Fruit fly (Drosophila melanogaster) whole organism, embryonic: ENCODE results near the gene Gr98c.

ENCODE experiments used
- Asciz ChIP-seq: fragments of 200-800 bp; sonication (Bioruptor generic); optimal IDR thresholded peaks from 2 replicates; lab custom pipeline; 2017; ENCODE audit warnings: missing biosample characterization, mild to moderate bottlenecking, missing genetic modification characterization, missing genetic modification reagents
- CG11085 ChIP-seq: fragments of 200-800 bp; sonication (Bioruptor generic); IDR thresholded peaks from 2 replicates; pipeline ENCODE4 v1.3.6; 2022; ENCODE audit warnings: missing biosample characterization, missing genetic modification characterization
- CG13424 ChIP-seq: fragments of 200-800 bp; sonication (Bioruptor generic); optimal IDR thresholded peaks from 2 replicates; lab custom pipeline; 2019; ENCODE audit warnings: missing biosample characterization, mild to moderate bottlenecking, missing genetic modification characterization, moderate library complexity
- CG13775 ChIP-seq: fragments of 200-800 bp; sonication (Bioruptor generic); optimal IDR thresholded peaks from 3 replicates; lab custom pipeline; 2017; ENCODE audit warnings: missing biosample characterization, mild to moderate bottlenecking, missing genetic modification characterization
- CG14441 ChIP-seq: fragments of 200-800 bp; sonication (Bioruptor generic); IDR thresholded peaks from 2 replicates; pipeline ENCODE4 v1.3.6; 2022; ENCODE audit warnings: missing biosample characterization, missing genetic modification characterization
- CG15011 ChIP-seq: fragments of 200-800 bp; sonication (Bioruptor generic); optimal IDR thresholded peaks from 3 replicates; lab custom pipeline; 2018; ENCODE audit warnings: missing biosample characterization, mild to moderate bottlenecking, missing genetic modification characterization
- CG17186 ChIP-seq: fragments of 200-800 bp; sonication (Bioruptor generic); optimal IDR thresholded peaks from 3 replicates; lab custom pipeline; 2017; ENCODE audit warnings: missing biosample characterization, missing genetic modification reagents, missing genetic modification characterization
- CG17829 ChIP-seq: fragments of 200-800 bp; optimal IDR thresholded peaks from 2 replicates; lab custom pipeline; 2019; ENCODE audit warnings: missing biosample characterization, mild to moderate bottlenecking, missing genetic modification characterization, moderate library complexity
- CG2678 ChIP-seq: fragments of 200-800 bp; sonication (Bioruptor generic); optimal IDR thresholded peaks from 3 replicates; lab custom pipeline; 2019; ENCODE audit warnings: missing biosample characterization, mild to moderate bottlenecking, missing genetic modification characterization, moderate library complexity
- CG3163 ChIP-seq: fragments of 200-800 bp; sonication (Bioruptor generic); optimal IDR thresholded peaks from 3 replicates; lab custom pipeline; 2016; ENCODE audit warnings: missing biosample characterization, missing genetic modification characterization
- CG34224 ChIP-seq: fragments of 200-800 bp; sonication (Bioruptor generic); IDR thresholded peaks from 3 replicates; pipeline ENCODE4 v1.3.6; 2022; ENCODE audit warnings: missing biosample characterization, missing genetic modification characterization; ENCODE audit not compliant: partially characterized antibody
- CG34376 ChIP-seq: fragments of 200-800 bp; sonication (Bioruptor generic); optimal IDR thresholded peaks from 2 replicates; lab custom pipeline; 2018; ENCODE audit warnings: missing biosample characterization, mild to moderate bottlenecking, missing genetic modification characterization
- CG34422 ChIP-seq: fragments of 200-800 bp; sonication (Bioruptor generic); IDR thresholded peaks from 3 replicates; pipeline ENCODE4 v1.3.6; 2022; ENCODE audit warnings: missing biosample characterization, missing genetic modification characterization
- CG4328 ChIP-seq: fragments of 200-800 bp; sonication (Bioruptor generic); optimal IDR thresholded peaks from 3 replicates; lab custom pipeline; 2017; ENCODE audit warnings: missing biosample characterization, missing genetic modification reagents, missing genetic modification characterization
- CG4854 ChIP-seq: fragments of 200-800 bp; sonication (Bioruptor generic); optimal IDR thresholded peaks from 2 replicates; lab custom pipeline; 2016; ENCODE audit warnings: missing biosample characterization, missing genetic modification characterization, inconsistent platforms
- CG6175 ChIP-seq: fragments of 200-800 bp; sonication (Bioruptor generic); IDR thresholded peaks from 3 replicates; pipeline ENCODE4 v1.3.6; 2022; ENCODE audit warnings: missing biosample characterization, missing genetic modification characterization
- CG6765 ChIP-seq: fragments of 200-800 bp; sonication (Bioruptor generic); optimal IDR thresholded peaks from 3 replicates; lab custom pipeline; 2017; ENCODE audit warnings: missing biosample characterization, mild to moderate bottlenecking, missing genetic modification characterization
- CG6813 ChIP-seq: fragments of 200-800 bp; sonication (Bioruptor generic); optimal IDR thresholded peaks from 2 replicates; lab custom pipeline; 2017; ENCODE audit warnings: missing biosample characterization, missing genetic modification characterization, mild to moderate bottlenecking, moderate library complexity, missing genetic modification reagents
- CG7357 ChIP-seq: fragments of 200-800 bp; sonication (Bioruptor generic); IDR thresholded peaks from 3 replicates; pipeline ENCODE4 v1.3.6; 2022; ENCODE audit warnings: missing biosample characterization, missing genetic modification characterization
- CG8290 ChIP-seq, 3 experiments: fragments of 200-800 bp; sonication (Bioruptor generic); optimal IDR thresholded peaks; 2 replicates each; lab custom pipeline; 2016 to 2019; ENCODE audit warnings: missing biosample characterization in 3 of 3, missing genetic modification characterization in 3 of 3, mild to moderate bottlenecking in 2 of 3, moderate library complexity in 1 of 3
- Deaf1 ChIP-seq: fragments of 200-800 bp; optimal IDR thresholded peaks from 3 replicates; lab custom pipeline; 2019; ENCODE audit warnings: missing biosample characterization, mild to moderate bottlenecking, missing genetic modification characterization, moderate library complexity
- Dip3 ChIP-seq: fragments of 200-800 bp; sonication (Bioruptor generic); optimal IDR thresholded peaks from 3 replicates; lab custom pipeline; 2016; ENCODE audit warnings: missing biosample characterization, missing genetic modification characterization
- Doc3 ChIP-seq: fragments of 200-800 bp; sonication (Bioruptor generic); IDR thresholded peaks from 3 replicates; pipeline ENCODE4 v1.3.6; 2022; ENCODE audit warnings: missing biosample characterization, missing genetic modification characterization; ENCODE audit not compliant: partially characterized antibody
- Dp ChIP-seq: fragments of 200-800 bp; sonication (Bioruptor generic); optimal IDR thresholded peaks from 2 replicates; lab custom pipeline; 2018; ENCODE audit warnings: missing biosample characterization, mild to moderate bottlenecking, missing genetic modification characterization, moderate library complexity
- E2f2 ChIP-seq: fragments of 200-800 bp; sonication (Bioruptor generic); IDR thresholded peaks from 2 replicates; pipeline ENCODE4 v1.3.6; 2022; ENCODE audit warnings: missing biosample characterization, missing genetic modification characterization
- H15 ChIP-seq: fragments of 200-800 bp; sonication (Bioruptor generic); IDR thresholded peaks from 3 replicates; pipeline ENCODE4 v1.3.6; 2022; ENCODE audit warnings: missing biosample characterization, missing genetic modification characterization
- Hand ChIP-seq: fragments of 200-800 bp; sonication (Bioruptor generic); optimal IDR thresholded peaks from 2 replicates; lab custom pipeline; 2017; ENCODE audit warnings: mild to moderate bottlenecking, missing biosample characterization, missing genetic modification reagents, missing genetic modification characterization
- HmgD ChIP-seq: fragments of 200-800 bp; sonication (Bioruptor generic); optimal IDR thresholded peaks from 3 replicates; lab custom pipeline; 2016; ENCODE audit warnings: missing biosample characterization, missing genetic modification characterization
- Hmx ChIP-seq: fragments of 200-800 bp; sonication (Bioruptor generic); optimal IDR thresholded peaks from 2 replicates; lab custom pipeline; 2016; ENCODE audit warnings: missing biosample characterization, missing genetic modification characterization
- Hr51 ChIP-seq, 2 experiments: fragments of 200-800 bp; sonication (Bioruptor generic); optimal IDR thresholded peaks; 2 replicates in 1 of 2; 3 replicates in 1 of 2; lab custom pipeline; 2016 to 2018; ENCODE audit warnings: missing biosample characterization in 2 of 2, missing genetic modification characterization in 2 of 2, mild to moderate bottlenecking in 1 of 2, moderate library complexity in 1 of 2
- Mes4 ChIP-seq: fragments of 200-800 bp; sonication (Bioruptor generic); optimal IDR thresholded peaks from 2 replicates; lab custom pipeline; 2016; ENCODE audit warnings: missing biosample characterization, missing genetic modification characterization
- Myb ChIP-seq: fragments of 200-800 bp; sonication (Bioruptor generic); optimal IDR thresholded peaks from 2 replicates; lab custom pipeline; 2016; ENCODE audit warnings: missing biosample characterization, missing genetic modification characterization
- Scr ChIP-seq: fragments of 200-800 bp; sonication (Bioruptor generic); IDR thresholded peaks from 2 replicates; pipeline ENCODE4 v1.3.6; 2022; ENCODE audit warnings: missing biosample characterization, missing genetic modification characterization; ENCODE audit not compliant: partially characterized antibody
- Side ChIP-seq: fragments of 200-800 bp; sonication (Bioruptor generic); optimal IDR thresholded peaks from 2 replicates; lab custom pipeline; 2016; ENCODE audit warnings: missing biosample characterization, missing genetic modification characterization
- ab ChIP-seq: fragments of 200-800 bp; sonication (Bioruptor generic); optimal IDR thresholded peaks from 2 replicates; lab custom pipeline; 2016; ENCODE audit warnings: missing biosample characterization, missing genetic modification characterization
- aop ChIP-seq: fragments of 200-800 bp; sonication (Bioruptor generic); IDR thresholded peaks from 2 replicates; pipeline ENCODE4 v1.3.6; 2022; ENCODE audit warnings: missing biosample characterization, missing genetic modification characterization
- ase ChIP-seq: fragments of 200-800 bp; sonication (Bioruptor generic); IDR thresholded peaks from 3 replicates; pipeline ENCODE4 v1.3.6; 2022; ENCODE audit warnings: missing biosample characterization, missing genetic modification characterization
- dati ChIP-seq: fragments of 200-800 bp; sonication (Bioruptor generic); IDR thresholded peaks from 2 replicates; pipeline ENCODE4 v1.3.6; 2022; ENCODE audit warnings: missing biosample characterization, missing genetic modification characterization
- dpn ChIP-seq, 2 experiments: fragments of 200-800 bp; sonication (Bioruptor generic); optimal IDR thresholded peaks; 3 replicates each; lab custom pipeline; 2016; ENCODE audit warnings: missing biosample characterization in 2 of 2, missing genetic modification characterization in 2 of 2
- gem ChIP-seq: fragments of 200-800 bp; sonication (Bioruptor generic); optimal IDR thresholded peaks from 2 replicates; lab custom pipeline; 2019; ENCODE audit warnings: missing biosample characterization, mild to moderate bottlenecking, missing genetic modification characterization, moderate library complexity
- gt ChIP-seq: fragments of 200-800 bp; sonication (Bioruptor generic); IDR thresholded peaks from 2 replicates; pipeline ENCODE4 v1.3.6; 2022; ENCODE audit warnings: missing biosample characterization, missing genetic modification characterization
- ham ChIP-seq: fragments of 200-800 bp; sonication (Bioruptor generic); IDR thresholded peaks from 2 replicates; pipeline ENCODE4 v1.3.6; 2022; ENCODE audit warnings: missing biosample characterization, missing genetic modification characterization
- hbn ChIP-seq: fragments of 200-800 bp; sonication (Bioruptor generic); IDR thresholded peaks from 2 replicates; pipeline ENCODE4 v1.3.6; 2022; ENCODE audit warnings: missing biosample characterization, missing genetic modification characterization; ENCODE audit not compliant: partially characterized antibody
- jigr1 ChIP-seq: fragments of 200-800 bp; sonication (Bioruptor generic); IDR thresholded peaks from 3 replicates; pipeline ENCODE4 v1.3.6; 2022; ENCODE audit warnings: missing biosample characterization, missing genetic modification characterization
- jumu ChIP-seq: fragments of 200-800 bp; sonication (Bioruptor generic); optimal IDR thresholded peaks from 3 replicates; lab custom pipeline; 2016; ENCODE audit warnings: missing biosample characterization, missing genetic modification characterization
- pb ChIP-seq: fragments of 200-800 bp; sonication (Bioruptor generic); optimal IDR thresholded peaks from 3 replicates; lab custom pipeline; 2016; ENCODE audit warnings: missing biosample characterization, missing genetic modification characterization
- pzg ChIP-seq: fragments of 200-800 bp; sonication (Bioruptor generic); optimal IDR thresholded peaks from 3 replicates; lab custom pipeline; 2018; ENCODE audit warnings: missing biosample characterization, mild to moderate bottlenecking, missing genetic modification characterization, moderate library complexity
- sisA ChIP-seq: fragments of 200-800 bp; sonication (Bioruptor generic); IDR thresholded peaks from 2 replicates; pipeline ENCODE4 v1.3.6; 2022; ENCODE audit warnings: missing biosample characterization, missing genetic modification characterization
- slou ChIP-seq: fragments of 200-800 bp; sonication (Bioruptor generic); optimal IDR thresholded peaks from 3 replicates; lab custom pipeline; 2016; ENCODE audit warnings: missing biosample characterization, missing genetic modification characterization
- stc ChIP-seq: fragments of 200-800 bp; sonication (Bioruptor generic); IDR thresholded peaks from 2 replicates; pipeline ENCODE4 v1.3.6; 2022; ENCODE audit warnings: missing biosample characterization, missing genetic modification characterization
- vvl ChIP-seq: fragments of 200-800 bp; sonication (Bioruptor generic); IDR thresholded peaks from 2 replicates; pipeline ENCODE4 v1.3.6; 2022; ENCODE audit warnings: missing biosample characterization, missing genetic modification characterization

Gene Gr98c

DNA sequence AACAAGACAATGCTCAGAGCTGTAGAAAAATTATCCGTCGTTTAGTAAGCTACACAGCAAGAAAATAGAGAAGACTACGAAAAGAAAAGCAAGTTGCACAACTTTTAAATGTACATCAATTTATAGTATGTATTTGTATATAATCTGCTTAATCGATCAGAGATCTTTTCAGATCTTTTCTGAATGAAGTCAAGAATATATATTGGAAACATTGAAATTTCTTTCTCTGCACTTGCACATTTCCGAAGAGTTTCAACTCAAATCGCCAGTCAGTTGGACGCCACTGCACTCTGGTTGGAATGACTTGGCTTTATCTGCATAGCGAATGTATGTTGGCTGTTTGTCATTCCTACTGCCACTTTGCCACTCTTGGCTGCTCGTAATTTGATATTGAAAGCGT lies 9.7 kb downstream of the Gr98c start (continued):
- no peak for TF ChIP-seq CG8290 (GFP tag; optimal IDR thresholded peaks at IDR 0.05; lab: Kevin White, UChicago)
- TF ChIP-seq CG8290 (tag; optimal IDR thresholded peaks at IDR 0.05; lab: Kevin White, UChicago), result no peak
- no peak for TF ChIP-seq CG6765 (GFP tag; lab: Kevin White, UChicago)
- peak; percentile 28 for TF ChIP-seq CG13775
- TF ChIP-seq CG6175, result no peak
- peak; percentile 55; the same call in 1 of the 3 replicates for TF ChIP-seq H15 (GFP tag; lab: Robert Waterston, UW)
- TF ChIP-seq dpn (GFP tag; optimal IDR thresholded peaks at IDR 0.05; lab: Kevin White, UChicago), result peak in 1 of 2 experiments; percentile 13
- TF ChIP-seq aop (GFP tag; lab: Robert Waterston, UW), result 0 out of 2 replicates have a peak, but pooled peaks have one; percentile 31
- TF ChIP-seq stc (GFP tag; lab: Robert Waterston, UW), result no peak
- no peak for TF ChIP-seq Mes4 (GFP tag; lab: Kevin White, UChicago)
- TF ChIP-seq Hand (GFP tag; lab: Kevin White, UChicago), result no peak
- TF ChIP-seq gt, result no peak
- TF ChIP-seq jumu, result no peak
- TF ChIP-seq E2f2 (GFP tag; lab: Robert Waterston, UW), result peak; percentile 21; the same call in 1 of the 2 replicates
- TF ChIP-seq slou (GFP tag; lab: Kevin White, UChicago), result no peak
- peak; percentile 65 for TF ChIP-seq CG17829 (tag; lab: Kevin White, UChicago)
- TF ChIP-seq ham (GFP tag; lab: Robert Waterston, UW), result no peak
- TF ChIP-seq jigr1 (GFP tag; lab: Robert Waterston, UW), result no peak
- TF ChIP-seq Dip3 (GFP tag; lab: Kevin White, UChicago), result no peak
- TF ChIP-seq Hr51 (GFP tag; optimal IDR thresholded peaks at IDR 0.05; lab: Kevin White, UChicago), result peak in 1 of 2 experiments; percentile 77
- peak; percentile 52 for TF ChIP-seq CG13424
- TF ChIP-seq Side (GFP tag; lab: Kevin White, UChicago), result peak; percentile 13
- no peak for TF ChIP-seq CG34224 (GFP tag; lab: Robert Waterston, UW)
- TF ChIP-seq CG6813 (GFP tag; lab: Kevin White, UChicago), result no peak
- no peak for TF ChIP-seq ab (GFP tag; lab: Kevin White, UChicago)
- no peak for TF ChIP-seq Deaf1 (tag; lab: Kevin White, UChicago)
- TF ChIP-seq CG34422, result no peak
- TF ChIP-seq CG7357 (GFP tag; lab: Robert Waterston, UW), result peak; percentile 37; the same call in 1 of the 3 replicates
- TF ChIP-seq Dp (GFP tag; lab: Kevin White, UChicago), result no peak
- no peak for TF ChIP-seq CG11085 (GFP tag; lab: Robert Waterston, UW)
- peak; percentile 80 for TF ChIP-seq vvl (GFP tag; lab: Robert Waterston, UW)
- no peak for TF ChIP-seq Hmx (GFP tag; lab: Kevin White, UChicago)
- peak; percentile 67 for TF ChIP-seq Asciz
- TF ChIP-seq hbn (GFP tag; lab: Robert Waterston, UW), result no peak
- TF ChIP-seq gem (tag; lab: Kevin White, UChicago), result peak; percentile 74
- TF ChIP-seq CG2678 (tag; lab: Kevin White, UChicago), result no peak
- TF ChIP-seq CG17186, result no peak
- no peak for TF ChIP-seq dati (GFP tag; lab: Robert Waterston, UW)
- TF ChIP-seq CG4328 (GFP tag; lab: Kevin White, UChicago), result no peak
- no peak for TF ChIP-seq ase (GFP tag; lab: Robert Waterston, UW)
- TF ChIP-seq sisA (GFP tag; lab: Robert Waterston, UW), result peak; percentile 73
- TF ChIP-seq CG3163 (GFP tag; lab: Kevin White, UChicago), result no peak
- TF ChIP-seq Myb, result no peak
- no peak for TF ChIP-seq CG4854 (GFP tag; lab: Kevin White, UChicago)
- TF ChIP-seq pb (GFP tag; lab: Kevin White, UChicago), result no peak
- TF ChIP-seq CG15011 (GFP tag; lab: Kevin White, UChicago), result no peak
- TF ChIP-seq HmgD (GFP tag; lab: Kevin White, UChicago), result no peak
- TF ChIP-seq pzg, result no peak
- peak; percentile 56 for TF ChIP-seq CG14441 (GFP tag; lab: Robert Waterston, UW)
- no peak for TF ChIP-seq CG34376 (GFP tag; lab: Kevin White, UChicago)
- no peak for TF ChIP-seq Scr
- TF ChIP-seq Doc3 (GFP tag; lab: Robert Waterston, UW), result no peak
